Worm (Caenorhabditis elegans): Measurements from ENCODE around the gene pkn-1.

pkn-1 gene

ce11 chrX:10373581-10373980 lies 23.5 kb upstream of the pkn-1 start:
- TF ChIP-seq Y105C5A.15 (GFP tag; IDR thresholded peaks at IDR 0.05) (no peak), set-16 (GFP tag; IDR thresholded peaks at IDR 0.05) (peak; percentile 66), ztf-11 (tag; optimal IDR thresholded peaks at IDR 0.05) (no peak), egl-43 (GFP tag; IDR thresholded peaks at IDR 0.05) (0 out of 2 replicates have a peak, but pooled peaks have one; percentile 39), ctbp-1 (GFP tag; IDR thresholded peaks at IDR 0.05) (no peak), ceh-44 (GFP tag; IDR thresholded peaks at IDR 0.05) (no peak), hlh-11 (tag; optimal IDR thresholded peaks at IDR 0.05) (no peak), lin-15B (tag; optimal IDR thresholded peaks at IDR 0.05) (no peak), saeg-2 (GFP tag; IDR thresholded peaks at IDR 0.05) (no peak)

- TF ChIP-seq unc-62 (GFP tag; optimal IDR thresholded peaks at IDR 0.05 in 1 of 2) (peak in 1 of 2 experiments; percentile 95), unc-62 (tag; optimal IDR thresholded peaks at IDR 0.05) (no peak), lir-3 (tag; optimal IDR thresholded peaks at IDR 0.05) (no peak), duxl-1 (tag; optimal IDR thresholded peaks at IDR 0.05; ENCODE audit: poor library complexity) (no peak)
These were observed 20.1 kb upstream of the pkn-1 start for ce11 chrX:10376989-10377388.

ce11 chrX:10377663-10378062 lies 19.4 kb upstream of the pkn-1 start:
- TF ChIP-seq nhr-42 (GFP tag; IDR thresholded peaks at IDR 0.05) = peak; percentile 84; the same call in 1 of the 2 replicates
- TF ChIP-seq dve-1 (tag; optimal IDR thresholded peaks at IDR 0.05; ENCODE audit: insufficient read depth) = peak; percentile 96
- TF ChIP-seq Y5F2A.4 (GFP tag; optimal IDR thresholded peaks at IDR 0.05) = no peak
- no peak for TF ChIP-seq lir-3 (tag; optimal IDR thresholded peaks at IDR 0.05)
- peak; percentile 80 for TF ChIP-seq ceh-20 (GFP tag; IDR thresholded peaks at IDR 0.05)
- no peak for TF ChIP-seq duxl-1 (tag; optimal IDR thresholded peaks at IDR 0.05; ENCODE audit: poor library complexity)
- TF ChIP-seq lim-7 (GFP tag; IDR thresholded peaks at IDR 0.05) = no peak
- TF ChIP-seq fos-1 (tag; optimal IDR thresholded peaks at IDR 0.05) = no peak
- TF ChIP-seq skn-1 (tag; optimal IDR thresholded peaks at IDR 0.05) = no peak
- TF ChIP-seq lin-1 (GFP tag; IDR thresholded peaks at IDR 0.05) = 0 out of 2 replicates have a peak, but pooled peaks have one; percentile 13
- TF ChIP-seq dmd-6 (GFP tag; IDR thresholded peaks at IDR 0.05) = peak; percentile 82
- TF ChIP-seq lin-39 (tag; optimal IDR thresholded peaks at IDR 0.05) = no peak
- TF ChIP-seq arid-1 (GFP tag; conservative IDR thresholded peaks at IDR 0.05) = 0 out of 2 replicates have a peak, but pooled peaks have one; percentile 11
- peak; percentile 13 for TF ChIP-seq F10B5.3 (tag; optimal IDR thresholded peaks at IDR 0.05)
- TF ChIP-seq vab-7 (GFP tag; IDR thresholded peaks at IDR 0.05) = no peak
- TF ChIP-seq hif-1 (tag; optimal IDR thresholded peaks at IDR 0.05) = peak in 1 of 2 experiments; percentile 59
- TF ChIP-seq ceh-28 (tag; optimal IDR thresholded peaks at IDR 0.05) = no peak
- TF ChIP-seq spr-3 (GFP tag; optimal IDR thresholded peaks at IDR 0.05) = no peak
- TF ChIP-seq lsy-2 (tag; optimal IDR thresholded peaks at IDR 0.05) = peak; percentile 46 to 92
- peak; percentile 88 for TF ChIP-seq mes-2 (tag; optimal IDR thresholded peaks at IDR 0.05; ENCODE audit: poor library complexity, severe bottlenecking)
- TF ChIP-seq zag-1 (tag; optimal IDR thresholded peaks at IDR 0.05) = no peak
- TF ChIP-seq pha-4 (GFP tag; IDR thresholded peaks at IDR 0.05) = peak; percentile 70
- TF ChIP-seq pha-4 (tag; optimal IDR thresholded peaks at IDR 0.05) = peak; percentile 33
- TF ChIP-seq ctbp-1 (GFP tag; IDR thresholded peaks at IDR 0.05) = peak; percentile 79; the same call in 1 of the 2 replicates
- TF ChIP-seq ceh-82 (tag; optimal IDR thresholded peaks at IDR 0.05) = no peak
- TF ChIP-seq ZK337.2 (GFP tag; IDR thresholded peaks at IDR 0.05) = no peak
- TF ChIP-seq lin-13 (GFP tag; optimal IDR thresholded peaks at IDR 0.05) = peak; percentile 47
- TF ChIP-seq unc-62 (GFP tag; optimal IDR thresholded peaks at IDR 0.05 in 1 of 2) = peak in 1 of 2 experiments; percentile 99
- TF ChIP-seq unc-62 (tag; optimal IDR thresholded peaks at IDR 0.05) = no peak
- TF ChIP-seq php-3 (GFP tag; IDR thresholded peaks at IDR 0.05) = 0 out of 2 replicates have a peak, but pooled peaks have one; percentile 42
- TF ChIP-seq daf-8 (GFP tag; IDR thresholded peaks at IDR 0.05) = no peak
- no peak for TF ChIP-seq nhr-76 (tag; optimal IDR thresholded peaks at IDR 0.05)
- TF ChIP-seq ZK546.5 (tag; optimal IDR thresholded peaks at IDR 0.05) = no peak
- peak; percentile 50 for TF ChIP-seq ces-1 (GFP tag; optimal IDR thresholded peaks at IDR 0.05)
- no peak for TF ChIP-seq nhr-41 (GFP tag; IDR thresholded peaks at IDR 0.05)
- no peak for TF ChIP-seq spr-1 (tag; optimal IDR thresholded peaks at IDR 0.05)
- peak; percentile 57; the same call in 1 of the 2 replicates for TF ChIP-seq madf-9 (GFP tag; conservative IDR thresholded peaks at IDR 0.05)
- TF ChIP-seq zfp-3 (GFP tag; conservative IDR thresholded peaks at IDR 0.05) = no peak; the same call in 1 of the 2 replicates
- peak in 1 of 2 experiments; percentile 94 for TF ChIP-seq mdl-1 (tag; optimal IDR thresholded peaks at IDR 0.05)

Measured in whole organism, L4 larva.